Fruit fly (Drosophila melanogaster) whole organism: ENCODE data around the gene Argl.

ENCODE experiments used
- CG8478 ChIP-seq: fragments of >200 bp; optimal IDR thresholded peaks from 2 replicates; lab custom pipeline; 2018; ENCODE audit warnings: inconsistent platforms
- Dll ChIP-seq: fragments of >200 bp; optimal IDR thresholded peaks from 2 replicates; lab custom pipeline; 2017
- EcR ChIP-seq, 2 experiments: fragments of >200 bp; optimal IDR thresholded peaks; 2 replicates each; lab custom pipeline; 2017; ENCODE audit warnings: missing biosample characterization in 2 of 2, missing genetic modification characterization in 2 of 2, missing genetic modification reagents in 2 of 2
- pan ChIP-seq: fragments of >200 bp; optimal IDR thresholded peaks from 2 replicates; lab custom pipeline; 2017
- psq ChIP-seq: fragments of >200 bp; optimal IDR thresholded peaks from 2 replicates; lab custom pipeline; 2017
- usp ChIP-seq: fragments of >200 bp; optimal IDR thresholded peaks from 2 replicates; lab custom pipeline; 2017; ENCODE audit warnings: missing biosample characterization, missing genetic modification characterization, mixed read lengths

The Argl gene

dm6 chr2L:8941736-8942337 is at the start of gene Argl:
Gene Argl (minus strand): TSS chr2L:8942105.
- TF ChIP-seq Dll (lab: Kevin White, UChicago) (no peak), EcR (GFP tag; optimal IDR thresholded peaks at IDR 0.05; lab: Kevin White, UChicago) (no peak), psq (lab: Kevin White, UChicago) (no peak), usp (no peak), pan (lab: Kevin White, UChicago) (no peak), CG8478 (lab: Kevin White, UChicago) (no peak)

- no peak for TF ChIP-seq pan (lab: Kevin White, UChicago)
- no peak for TF ChIP-seq Dll (lab: Kevin White, UChicago)
- TF ChIP-seq psq (lab: Kevin White, UChicago), result no peak
- TF ChIP-seq usp, result no peak
- no peak for TF ChIP-seq EcR (GFP tag; optimal IDR thresholded peaks at IDR 0.05; lab: Kevin White, UChicago)
- TF ChIP-seq CG8478 (lab: Kevin White, UChicago), result no peak
Observed at dm6 chr2L:8991583-8991982, 49.7 kb upstream of the Argl start, which contains the start of gene CG9555. Gene CG9555 (plus strand): TSS chr2L:8991735.

- TF ChIP-seq Dll (lab: Kevin White, UChicago), result no peak
- no peak for TF ChIP-seq pan (lab: Kevin White, UChicago)
- TF ChIP-seq psq (lab: Kevin White, UChicago), result no peak
- TF ChIP-seq EcR (GFP tag; optimal IDR thresholded peaks at IDR 0.05; lab: Kevin White, UChicago), result no peak
Observed at dm6 chr2L:8989037-8989591, 47.2 kb upstream of the Argl start, which contains the start of gene rost. Gene rost (minus strand): TSS chr2L:8989539.

- no peak for TF ChIP-seq Dll (lab: Kevin White, UChicago)
Observed at dm6 chr2L:8987251-8987937, 45.5 kb upstream of the Argl start.

dm6 chr2L:8984614-8985318 is 42.9 kb upstream of the Argl start, which contains the start of gene CG13101:
Gene CG13101 (minus strand): TSS chr2L:8984872.
- no peak for TF ChIP-seq EcR (GFP tag; optimal IDR thresholded peaks at IDR 0.05; lab: Kevin White, UChicago)
- no peak for TF ChIP-seq Dll (lab: Kevin White, UChicago)

dm6 chr2L:8982584-8983302 is 40.8 kb upstream of the Argl start:
- TF ChIP-seq CG8478 (lab: Kevin White, UChicago) (no peak), psq (lab: Kevin White, UChicago) (no peak), usp (no peak), Dll (lab: Kevin White, UChicago) (no peak), EcR (GFP tag; optimal IDR thresholded peaks at IDR 0.05; lab: Kevin White, UChicago) (no peak), pan (lab: Kevin White, UChicago) (no peak)

- TF ChIP-seq pan (lab: Kevin White, UChicago) (no peak), usp (no peak)
Observed at dm6 chr2L:8980359-8980758, 38.5 kb upstream of the Argl start, which contains the start of gene CG18662. Gene CG18662 (plus strand): TSS chr2L:8980659.

- TF ChIP-seq CG8478 (lab: Kevin White, UChicago), result no peak
Observed at dm6 chr2L:8975328-8975727, 33.4 kb upstream of the Argl start, which contains the start of gene CG9541. Gene CG9541 (minus strand): TSS chr2L:8975428.

- TF ChIP-seq pan (lab: Kevin White, UChicago), result no peak
- no peak for TF ChIP-seq usp
- no peak for TF ChIP-seq EcR (GFP tag; optimal IDR thresholded peaks at IDR 0.05; lab: Kevin White, UChicago)
- TF ChIP-seq Dll (lab: Kevin White, UChicago), result no peak
- TF ChIP-seq CG8478 (lab: Kevin White, UChicago), result no peak
- TF ChIP-seq psq (lab: Kevin White, UChicago), result no peak
Observed at dm6 chr2L:8974506-8974905, 32.6 kb upstream of the Argl start.

dm6 chr2L:8972905-8973304 is 31.0 kb upstream of the Argl start:
- TF ChIP-seq CG8478 (lab: Kevin White, UChicago) (no peak), Dll (lab: Kevin White, UChicago) (no peak), usp (no peak), EcR (GFP tag; optimal IDR thresholded peaks at IDR 0.05; lab: Kevin White, UChicago) (no peak), pan (lab: Kevin White, UChicago) (no peak), psq (lab: Kevin White, UChicago) (no peak)

dm6 chr2L:8967235-8967634 is 25.3 kb upstream of the Argl start, which contains the start of gene CG18088:
Gene CG18088 (plus strand): TSS chr2L:8967535.
- TF ChIP-seq usp (no peak), CG8478 (lab: Kevin White, UChicago) (no peak), Dll (lab: Kevin White, UChicago) (no peak), psq (lab: Kevin White, UChicago) (no peak), pan (lab: Kevin White, UChicago) (no peak), EcR (GFP tag; optimal IDR thresholded peaks at IDR 0.05; lab: Kevin White, UChicago) (no peak)
